Worm (Caenorhabditis elegans) whole organism, L2 larva: Measurements from ENCODE around the gene Y39A1A.2.

Experiments used
- C34F6.9 ChIP-seq: fragments of 150-350 bp; optimal IDR thresholded peaks from 2 replicates; lab custom pipeline; 2014; ENCODE audit warnings: missing biosample characterization, missing genetic modification characterization
- F13H6.1 ChIP-seq: sonication (generic microtip); optimal IDR thresholded peaks from 2 replicates; lab custom pipeline; 2016; ENCODE audit warnings: missing genetic modification characterization, missing compliant biosample characterization
- R02D3.7 ChIP-seq: fragments of 150-350 bp; optimal IDR thresholded peaks from 2 replicates; lab custom pipeline; 2014; ENCODE audit warnings: missing biosample characterization, missing genetic modification characterization
- Y55F3AM.14 ChIP-seq: fragments of 200-800 bp; sonication (Bioruptor generic); optimal IDR thresholded peaks from 2 replicates; lab custom pipeline; 2018; ENCODE audit warnings: mild to moderate bottlenecking, missing genetic modification characterization, missing compliant biosample characterization
- alr-1 ChIP-seq: fragments of 150-350 bp; optimal IDR thresholded peaks from 2 replicates; lab custom pipeline; 2014; ENCODE audit warnings: missing biosample characterization, missing genetic modification characterization
- aly-2 ChIP-seq: fragments of 150-350 bp; optimal IDR thresholded peaks from 2 replicates; lab custom pipeline; 2014; ENCODE audit warnings: missing biosample characterization, missing genetic modification characterization
- blmp-1 ChIP-seq: sonication (generic microtip); optimal IDR thresholded peaks from 2 replicates; lab custom pipeline; 2017; ENCODE audit warnings: missing genetic modification characterization, mild to moderate bottlenecking, missing compliant biosample characterization, antibody characterized with exemption, moderate library complexity; ENCODE audit not compliant: insufficient read depth
- ceh-16 ChIP-seq: fragments of 150-350 bp; optimal IDR thresholded peaks from 2 replicates; lab custom pipeline; 2014; ENCODE audit warnings: missing biosample characterization, missing genetic modification characterization
- ceh-82 ChIP-seq: fragments of 150-350 bp; optimal IDR thresholded peaks from 2 replicates; lab custom pipeline; 2014; ENCODE audit warnings: missing biosample characterization, missing genetic modification characterization
- crh-2 ChIP-seq: sonication (generic microtip); optimal IDR thresholded peaks from 2 replicates; lab custom pipeline; 2017; ENCODE audit warnings: missing biosample characterization, missing genetic modification characterization
- dmd-4 ChIP-seq: sonication (generic microtip); optimal IDR thresholded peaks from 2 replicates; lab custom pipeline; 2017; ENCODE audit warnings: missing biosample characterization, missing genetic modification characterization
- egl-27 ChIP-seq: sonication (generic microtip); optimal IDR thresholded peaks from 3 replicates; lab custom pipeline; 2017; ENCODE audit warnings: missing biosample characterization, missing genetic modification reagents, missing genetic modification characterization
- elt-3 ChIP-seq: sonication (generic microtip); optimal IDR thresholded peaks from 2 replicates; lab custom pipeline; 2017; ENCODE audit warnings: missing biosample characterization, missing genetic modification characterization
- fos-1 ChIP-seq: fragments of 150-350 bp; optimal IDR thresholded peaks from 2 replicates; lab custom pipeline; 2014; ENCODE audit warnings: missing biosample characterization, missing genetic modification characterization
- gmeb-1 ChIP-seq: fragments of 150-350 bp; optimal IDR thresholded peaks from 2 replicates; lab custom pipeline; 2014; ENCODE audit warnings: missing biosample characterization, missing genetic modification characterization
- lin-13 ChIP-seq: fragments of 150-350 bp; optimal IDR thresholded peaks from 2 replicates; lab custom pipeline; 2014; ENCODE audit warnings: missing biosample characterization, missing genetic modification reagents, missing genetic modification characterization
- lsy-2 ChIP-seq, 2 experiments: fragments of 150-350 bp in 1 of 2; sonication (generic microtip) in 1 of 2; optimal IDR thresholded peaks; 2 replicates each; lab custom pipeline; 2014 to 2017; ENCODE audit warnings: missing biosample characterization in 2 of 2, missing genetic modification characterization in 2 of 2
- mbf-1 ChIP-seq: sonication (generic microtip); optimal IDR thresholded peaks from 2 replicates; lab custom pipeline; 2017; ENCODE audit warnings: missing biosample characterization, missing genetic modification characterization
- mdl-1 ChIP-seq, 2 experiments: fragments of 150-350 bp in 1 of 2; sonication (generic microtip) in 1 of 2; optimal IDR thresholded peaks; 2 replicates each; lab custom pipeline; 2017; ENCODE audit warnings: missing biosample characterization in 2 of 2, missing genetic modification characterization in 2 of 2
- nhr-10 ChIP-seq: sonication (generic microtip); optimal IDR thresholded peaks from 2 replicates; lab custom pipeline; 2017; ENCODE audit warnings: missing biosample characterization, missing genetic modification characterization
- nhr-11 ChIP-seq: fragments of 150-350 bp; optimal IDR thresholded peaks from 2 replicates; lab custom pipeline; 2014; ENCODE audit warnings: missing biosample characterization, missing genetic modification characterization
- nhr-12 ChIP-seq: fragments of 150-350 bp; optimal IDR thresholded peaks from 2 replicates; lab custom pipeline; 2014; ENCODE audit warnings: missing biosample characterization, missing genetic modification characterization
- nhr-129 ChIP-seq: fragments of 150-350 bp; optimal IDR thresholded peaks from 2 replicates; lab custom pipeline; 2014; ENCODE audit warnings: missing biosample characterization, missing genetic modification characterization
- nhr-21 ChIP-seq: fragments of 150-350 bp; optimal IDR thresholded peaks from 2 replicates; lab custom pipeline; 2014; ENCODE audit warnings: missing biosample characterization, missing genetic modification characterization
- nhr-23 ChIP-seq: fragments of 150-350 bp; optimal IDR thresholded peaks from 2 replicates; lab custom pipeline; 2014; ENCODE audit warnings: missing biosample characterization, missing genetic modification reagents, missing genetic modification characterization
- nhr-237 ChIP-seq: fragments of 150-350 bp; optimal IDR thresholded peaks from 2 replicates; lab custom pipeline; 2014; ENCODE audit warnings: missing biosample characterization, missing genetic modification characterization
- nhr-25 ChIP-seq: fragments of 150-350 bp; sonication (generic microtip); optimal IDR thresholded peaks from 3 replicates; lab custom pipeline; 2014; ENCODE audit warnings: missing biosample characterization, missing genetic modification characterization
- nhr-77 ChIP-seq: fragments of 150-350 bp; optimal IDR thresholded peaks from 2 replicates; lab custom pipeline; 2014; ENCODE audit warnings: missing biosample characterization, missing genetic modification characterization
- peb-1 ChIP-seq: fragments of 150-350 bp; optimal IDR thresholded peaks from 2 replicates; lab custom pipeline; 2014; ENCODE audit warnings: missing biosample characterization, missing genetic modification characterization
- sem-4 ChIP-seq: fragments of 150-350 bp; optimal IDR thresholded peaks from 2 replicates; lab custom pipeline; 2014; ENCODE audit warnings: missing biosample characterization, missing genetic modification reagents, missing genetic modification characterization
- skn-1 ChIP-seq: sonication (generic microtip); optimal IDR thresholded peaks from 2 replicates; lab custom pipeline; 2017; ENCODE audit warnings: missing biosample characterization, missing genetic modification characterization
- sma-3 ChIP-seq: sonication (generic microtip); optimal IDR thresholded peaks from 2 replicates; lab custom pipeline; 2016; ENCODE audit warnings: missing genetic modification reagents, missing genetic modification characterization, missing compliant biosample characterization
- sma-9 ChIP-seq, 2 experiments: fragments of 150-350 bp in 1 of 2; sonication (generic microtip) in 1 of 2; optimal IDR thresholded peaks; 2 replicates each; lab custom pipeline; 2014 to 2016; ENCODE audit warnings: missing genetic modification characterization in 2 of 2, mild to moderate bottlenecking in 1 of 2, missing biosample characterization in 1 of 2, missing compliant biosample characterization in 1 of 2, missing genetic modification reagents in 1 of 2, moderate library complexity in 1 of 2
- snpc-4 ChIP-seq: fragments of 150-350 bp; optimal IDR thresholded peaks from 2 replicates; lab custom pipeline; 2014; ENCODE audit warnings: missing biosample characterization, missing genetic modification characterization
- unc-39 ChIP-seq: fragments of 150-350 bp; optimal IDR thresholded peaks from 2 replicates; lab custom pipeline; 2014; ENCODE audit warnings: missing biosample characterization, missing genetic modification characterization
- unc-55 ChIP-seq: fragments of 150-350 bp; sonication (generic microtip); optimal IDR thresholded peaks from 3 replicates; lab custom pipeline; 2014; ENCODE audit warnings: missing biosample characterization, missing genetic modification reagents, missing genetic modification characterization
- unc-62 ChIP-seq: fragments of 150-350 bp; optimal IDR thresholded peaks from 2 replicates; lab custom pipeline; 2014; ENCODE audit warnings: missing biosample characterization, missing genetic modification reagents, missing genetic modification characterization
- zag-1 ChIP-seq: fragments of 150-350 bp; optimal IDR thresholded peaks from 2 replicates; lab custom pipeline; 2014; ENCODE audit warnings: missing biosample characterization, missing genetic modification characterization
- ztf-1 ChIP-seq: fragments of 200-800 bp; sonication (Bioruptor generic); conservative IDR thresholded peaks from 2 replicates; pipeline ENCODE4 v1.3.6; 2022; ENCODE audit warnings: missing genetic modification characterization, missing compliant biosample characterization
- ztf-11 ChIP-seq: sonication (generic microtip); optimal IDR thresholded peaks from 2 replicates; lab custom pipeline; 2017; ENCODE audit warnings: missing biosample characterization, missing genetic modification characterization
- ztf-4 ChIP-seq: fragments of 150-350 bp; optimal IDR thresholded peaks from 2 replicates; lab custom pipeline; 2014; ENCODE audit warnings: missing biosample characterization, missing genetic modification characterization

Y39A1A.2 gene

ce11 chrIII:10629043-10629442 lies 25.7 kb upstream of the Y39A1A.2 start, which contains the start of gene swt-4:
Gene swt-4 (minus strand): TSS chrIII:10629143.
- TF ChIP-seq F13H6.1 (no peak), nhr-11 (tag; lab: Kevin White, UChicago) (no peak)

- TF ChIP-seq crh-2 (tag; lab: Kevin White, UChicago): peak; percentile 73
- peak; percentile 43 for TF ChIP-seq unc-55 (GFP tag; lab: Kevin White, UChicago)
- no peak for TF ChIP-seq ztf-11 (tag; lab: Kevin White, UChicago)
- no peak for TF ChIP-seq ztf-4 (tag; lab: Kevin White, UChicago)
- no peak for TF ChIP-seq zag-1 (tag; lab: Kevin White, UChicago)
- TF ChIP-seq nhr-25 (tag; lab: Kevin White, UChicago): peak; percentile 24
- TF ChIP-seq ztf-1 (GFP tag; lab: Robert Waterston, UW): no peak
- peak; percentile 56 for TF ChIP-seq F13H6.1
- TF ChIP-seq sma-9 (GFP tag; optimal IDR thresholded peaks at IDR 0.05; lab: Kevin White, UChicago): peak; percentile 74
- TF ChIP-seq sma-9 (tag; optimal IDR thresholded peaks at IDR 0.05; lab: Kevin White, UChicago): no peak
- TF ChIP-seq C34F6.9 (tag; lab: Kevin White, UChicago): peak; percentile 41
- TF ChIP-seq nhr-11 (tag; lab: Kevin White, UChicago): no peak
- no peak for TF ChIP-seq ceh-16 (tag; lab: Kevin White, UChicago)
- peak; percentile 1 for TF ChIP-seq gmeb-1 (tag; lab: Kevin White, UChicago)
- TF ChIP-seq nhr-21 (tag; lab: Kevin White, UChicago): peak; percentile 21
- TF ChIP-seq lsy-2 (tag; optimal IDR thresholded peaks at IDR 0.05; lab: Kevin White, UChicago): peak; percentile 18 to 71
- TF ChIP-seq nhr-77: no peak
- peak in 1 of 2 experiments; percentile 27 for TF ChIP-seq mdl-1 (tag; optimal IDR thresholded peaks at IDR 0.05; lab: Kevin White, UChicago)
Observed at ce11 chrIII:10628360-10628759, 25.0 kb upstream of the Y39A1A.2 start.

ce11 chrIII:10624564-10624963 lies 21.2 kb upstream of the Y39A1A.2 start:
- TF ChIP-seq alr-1 (tag; lab: Kevin White, UChicago) (no peak), sma-9 (GFP tag; optimal IDR thresholded peaks at IDR 0.05; lab: Kevin White, UChicago) (peak; percentile 22), sma-9 (tag; optimal IDR thresholded peaks at IDR 0.05; lab: Kevin White, UChicago) (no peak), ztf-1 (GFP tag; lab: Robert Waterston, UW) (no peak), nhr-129 (tag; lab: Kevin White, UChicago) (peak; percentile 73), nhr-25 (tag; lab: Kevin White, UChicago) (peak; percentile 17), fos-1 (tag; lab: Kevin White, UChicago) (peak; percentile 47), unc-55 (GFP tag; lab: Kevin White, UChicago) (peak; percentile 12), lin-13 (peak; percentile 2), nhr-21 (tag; lab: Kevin White, UChicago) (peak; percentile 17), nhr-77 (no peak), gmeb-1 (tag; lab: Kevin White, UChicago) (peak; percentile 39), mdl-1 (tag; optimal IDR thresholded peaks at IDR 0.05; lab: Kevin White, UChicago) (no peak), F13H6.1 (peak; percentile 10), C34F6.9 (tag; lab: Kevin White, UChicago) (peak; percentile 26), lsy-2 (tag; optimal IDR thresholded peaks at IDR 0.05; lab: Kevin White, UChicago) (peak in 1 of 2 experiments; percentile 47), sma-3 (GFP tag; lab: Kevin White, UChicago) (peak; percentile 41)

- TF ChIP-seq nhr-23 (tag; lab: Kevin White, UChicago): no peak
- no peak for TF ChIP-seq nhr-77
- no peak for TF ChIP-seq R02D3.7 (tag; lab: Kevin White, UChicago)
- TF ChIP-seq ztf-11 (tag; lab: Kevin White, UChicago): no peak
- TF ChIP-seq unc-62 (GFP tag; lab: Kevin White, UChicago): no peak
- TF ChIP-seq nhr-237: no peak
- TF ChIP-seq sma-9 (GFP tag; optimal IDR thresholded peaks at IDR 0.05; lab: Kevin White, UChicago): peak; percentile 81
- no peak for TF ChIP-seq sma-9 (tag; optimal IDR thresholded peaks at IDR 0.05; lab: Kevin White, UChicago)
- no peak for TF ChIP-seq skn-1 (tag; lab: Kevin White, UChicago)
- TF ChIP-seq nhr-10: no peak
- TF ChIP-seq nhr-11 (tag; lab: Kevin White, UChicago): no peak
- TF ChIP-seq Y55F3AM.14 (GFP tag; lab: Kevin White, UChicago): peak; percentile 70
- TF ChIP-seq blmp-1 (tag; lab: Kevin White, UChicago): peak; percentile 46
- TF ChIP-seq peb-1: no peak
- TF ChIP-seq nhr-21 (tag; lab: Kevin White, UChicago): peak; percentile 89
- peak; percentile 87 for TF ChIP-seq gmeb-1 (tag; lab: Kevin White, UChicago)
- TF ChIP-seq unc-39 (tag; lab: Kevin White, UChicago): no peak
- TF ChIP-seq alr-1 (tag; lab: Kevin White, UChicago): no peak
- peak; percentile 69 for TF ChIP-seq C34F6.9 (tag; lab: Kevin White, UChicago)
- peak; percentile 79 for TF ChIP-seq sem-4 (tag; lab: Kevin White, UChicago)
- TF ChIP-seq lsy-2 (tag; optimal IDR thresholded peaks at IDR 0.05; lab: Kevin White, UChicago): peak; percentile 54 to 85
- TF ChIP-seq ztf-4 (tag; lab: Kevin White, UChicago): peak; percentile 37
- peak; percentile 70 for TF ChIP-seq fos-1 (tag; lab: Kevin White, UChicago)
- no peak for TF ChIP-seq nhr-12 (tag; lab: Kevin White, UChicago)
- peak; percentile 93 for TF ChIP-seq sma-3 (GFP tag; lab: Kevin White, UChicago)
- peak; percentile 50 for TF ChIP-seq snpc-4 (tag; lab: Kevin White, UChicago)
- TF ChIP-seq ceh-16 (tag; lab: Kevin White, UChicago): no peak
- TF ChIP-seq elt-3 (tag; lab: Kevin White, UChicago): no peak
- TF ChIP-seq aly-2 (tag; lab: Kevin White, UChicago): no peak
- TF ChIP-seq dmd-4 (tag; lab: Kevin White, UChicago): no peak
- peak; percentile 31 for TF ChIP-seq nhr-129 (tag; lab: Kevin White, UChicago)
- no peak for TF ChIP-seq ceh-82
- no peak for TF ChIP-seq ztf-1 (GFP tag; lab: Robert Waterston, UW)
- TF ChIP-seq egl-27 (tag; lab: Kevin White, UChicago): peak; percentile 70
- peak; percentile 69 for TF ChIP-seq unc-55 (GFP tag; lab: Kevin White, UChicago)
- TF ChIP-seq mbf-1 (tag; lab: Kevin White, UChicago): no peak
- TF ChIP-seq F13H6.1: peak; percentile 75
- no peak for TF ChIP-seq zag-1 (tag; lab: Kevin White, UChicago)
Observed at ce11 chrIII:10621208-10621607, 17.8 kb upstream of the Y39A1A.2 start, which contains the start of the genes lron-10 and hpr-9. Gene lron-10 (minus strand): TSS chrIII:10621369. Gene hpr-9 (plus strand): TSS chrIII:10621551.
